Fruit fly (Drosophila melanogaster) Kc167 (cell line): Measurements from ENCODE around the gene CG14855.

Source experiments
- Myc ChIP-seq: fragments of >200 bp; optimal IDR thresholded peaks from 2 replicates; lab custom pipeline; 2017; ENCODE audit warnings: missing external identifiers
- Sin3A ChIP-seq: fragments of >200 bp; optimal IDR thresholded peaks from 2 replicates; lab custom pipeline; 2018; ENCODE audit warnings: missing external identifiers
- h ChIP-seq: fragments of >200 bp; optimal IDR thresholded peaks from 3 replicates; lab custom pipeline; 2018; ENCODE audit warnings: missing external identifiers
- insv ChIP-seq: fragments of >200 bp; optimal IDR thresholded peaks from 3 replicates; lab custom pipeline; 2018; ENCODE audit warnings: missing external identifiers
- psq ChIP-seq: fragments of >200 bp; optimal IDR thresholded peaks from 2 replicates; lab custom pipeline; 2017; ENCODE audit warnings: missing external identifiers
- ttk ChIP-seq: sonication (Bioruptor generic); optimal IDR thresholded peaks from 2 replicates; lab custom pipeline; 2017; ENCODE audit warnings: missing external identifiers

Gene CG14855

dm6 chr3R:14810703-14811102 lies 14.6 kb downstream of the CG14855 start:
- no peak for TF ChIP-seq insv (lab: Kevin White, UChicago)

dm6 chr3R:14817721-14818215 lies 21.7 kb downstream of the CG14855 start:
- TF ChIP-seq ttk (lab: Kevin White, UChicago) (no peak), Myc (no peak), psq (lab: Kevin White, UChicago) (no peak), Sin3A (no peak), insv (lab: Kevin White, UChicago) (no peak), h (no peak)

DNA sequence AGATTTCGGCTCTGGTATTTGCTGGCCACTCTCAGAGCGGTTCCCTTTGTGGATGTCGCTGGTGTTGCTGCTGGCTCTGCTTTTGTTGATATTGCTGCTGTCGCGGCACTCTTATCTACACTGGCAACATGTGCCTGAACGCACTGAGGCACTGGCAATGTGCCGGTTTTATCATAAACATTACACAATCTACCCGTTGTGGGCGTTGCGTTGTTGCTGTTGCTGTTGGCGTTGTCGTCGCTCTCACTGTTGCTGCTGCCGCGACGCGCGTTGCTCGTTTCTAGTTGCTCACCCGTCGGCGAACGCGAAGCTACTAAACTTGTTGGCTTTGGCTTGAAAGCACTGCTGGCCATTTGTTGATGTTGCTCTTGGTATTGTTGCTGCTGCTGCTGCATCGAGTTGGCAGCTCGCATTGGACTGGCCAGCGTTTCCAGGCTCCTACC lies 23.6 kb downstream of the CG14855 start:
- TF ChIP-seq Myc (no peak), insv (lab: Kevin White, UChicago) (no peak), h (no peak), Sin3A (no peak), psq (lab: Kevin White, UChicago) (no peak), ttk (lab: Kevin White, UChicago) (no peak)

dm6 chr3R:14821175-14821574 lies 25.1 kb downstream of the CG14855 start:
- TF ChIP-seq Sin3A (no peak), insv (lab: Kevin White, UChicago) (no peak), Myc (no peak), h (no peak), ttk (lab: Kevin White, UChicago) (no peak), psq (lab: Kevin White, UChicago) (no peak)

DNA sequence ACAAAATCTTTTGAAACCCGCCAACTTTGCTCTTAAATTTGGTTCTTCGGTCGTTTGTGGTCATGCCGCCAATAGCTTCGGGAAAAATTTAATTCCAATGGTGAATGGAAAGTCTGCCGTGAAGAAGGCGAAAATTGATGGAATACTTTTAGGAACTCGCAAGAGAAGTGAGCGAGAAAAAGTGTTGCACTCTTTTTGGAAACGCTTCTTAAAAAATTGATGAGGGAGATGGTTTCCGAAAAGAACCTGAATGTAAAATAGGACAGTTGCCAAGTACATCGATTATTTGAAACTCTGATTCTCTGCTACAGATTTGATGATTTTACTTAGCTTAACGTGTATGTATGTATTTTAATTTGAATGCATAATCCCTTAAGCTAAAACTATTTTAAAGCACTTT lies 26.8 kb downstream of the CG14855 start:
- no peak for TF ChIP-seq ttk (lab: Kevin White, UChicago)
- no peak for TF ChIP-seq psq (lab: Kevin White, UChicago)
- no peak for TF ChIP-seq h
- no peak for TF ChIP-seq Myc
- TF ChIP-seq Sin3A: no peak

- TF ChIP-seq ttk (lab: Kevin White, UChicago) (no peak), Sin3A (no peak), h (no peak), psq (lab: Kevin White, UChicago) (no peak), insv (lab: Kevin White, UChicago) (no peak), Myc (no peak)
Measured at dm6 chr3R:14830262-14830758, 34.2 kb downstream of the CG14855 start.

DNA sequence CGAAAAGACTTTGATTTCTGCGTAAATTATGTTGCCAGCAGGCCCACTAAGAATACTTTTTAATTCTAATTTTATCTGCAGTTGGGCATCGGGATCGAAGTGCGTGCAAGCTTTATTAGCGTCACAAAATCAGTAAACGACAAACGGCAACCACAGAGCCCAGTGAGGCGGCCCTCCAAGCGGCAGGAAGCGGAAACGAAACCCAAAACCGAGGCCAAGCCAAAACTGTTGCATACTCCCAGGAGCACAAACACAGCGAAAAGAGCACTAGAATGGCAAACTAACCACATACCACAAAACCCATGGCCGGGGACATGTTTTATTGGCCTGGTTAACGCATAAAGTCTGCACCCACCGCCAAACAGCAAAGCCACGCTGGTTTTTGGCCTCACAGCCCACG lies 36.2 kb downstream of the CG14855 start:
- no peak for TF ChIP-seq h
- TF ChIP-seq ttk (lab: Kevin White, UChicago): no peak
- no peak for TF ChIP-seq insv (lab: Kevin White, UChicago)
- TF ChIP-seq Sin3A: no peak
- TF ChIP-seq Myc: no peak

- TF ChIP-seq ttk (lab: Kevin White, UChicago): no peak
- no peak for TF ChIP-seq psq (lab: Kevin White, UChicago)
- no peak for TF ChIP-seq insv (lab: Kevin White, UChicago)
- TF ChIP-seq Sin3A: no peak
- no peak for TF ChIP-seq h
- no peak for TF ChIP-seq Myc
Measured at dm6 chr3R:14844743-14845142, 48.6 kb downstream of the CG14855 start, which contains the start of gene CG3610. Gene CG3610, plus strand, starts transcription at chr3R:14845043.

- TF ChIP-seq h (no peak), ttk (lab: Kevin White, UChicago) (no peak), Sin3A (no peak), Myc (no peak), psq (lab: Kevin White, UChicago) (no peak), insv (lab: Kevin White, UChicago) (no peak)
Measured at dm6 chr3R:14846924-14847599, 51.0 kb downstream of the CG14855 start.

dm6 chr3R:14847844-14848243 lies 51.7 kb downstream of the CG14855 start:
- TF ChIP-seq Myc (no peak), insv (lab: Kevin White, UChicago) (no peak), Sin3A (no peak), h (no peak), psq (lab: Kevin White, UChicago) (no peak), ttk (lab: Kevin White, UChicago) (no peak)
